Fruit fly (Drosophila melanogaster): ENCODE data around the gene CG14984.

Gene CG14984

dm6 chr3L:3928943-3929785 lies 23.2 kb downstream of the CG14984 start:
- no peak for TF ChIP-seq CG17801 (GFP tag; optimal IDR thresholded peaks at IDR 0.05; ENCODE audit: partially characterized antibody)

DNA sequence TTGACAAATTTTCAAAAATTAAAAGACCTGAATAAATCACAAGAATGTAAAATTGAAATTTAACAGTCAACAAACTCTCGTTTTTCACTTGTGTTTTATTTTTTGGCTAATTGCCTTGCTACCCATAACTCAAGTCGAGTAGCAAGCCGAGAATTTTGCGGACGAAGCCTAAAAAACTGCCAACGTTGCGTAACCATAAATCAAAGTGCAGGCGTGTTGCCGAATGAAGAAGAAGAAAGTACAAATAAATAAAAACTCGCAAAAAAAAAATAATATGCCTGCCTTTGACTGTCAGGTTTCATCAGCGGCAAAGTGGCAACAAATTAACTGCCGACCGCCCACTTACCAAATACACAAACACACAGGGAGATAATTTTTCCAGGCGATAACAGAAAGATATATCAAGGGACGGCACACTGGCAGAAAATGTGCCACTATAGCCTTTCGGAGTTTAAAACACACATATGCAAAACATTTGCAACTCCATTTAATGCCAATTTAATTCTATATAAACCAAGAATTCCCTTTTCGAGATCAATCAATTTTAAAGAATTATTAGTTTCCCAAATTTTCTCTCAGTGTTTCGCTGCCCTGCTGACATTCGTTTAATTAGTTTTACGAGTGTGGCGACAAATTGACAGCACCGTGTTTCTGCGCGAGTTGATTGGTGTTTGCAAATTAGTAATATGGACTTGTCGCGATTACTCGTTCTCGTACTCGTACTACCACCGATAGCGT lies 24.0 kb downstream of the CG14984 start:
- TF ChIP-seq CG17801 (GFP tag; optimal IDR thresholded peaks at IDR 0.05; ENCODE audit: partially characterized antibody): peak; percentile 79

- no peak for TF ChIP-seq CG17801 (GFP tag; optimal IDR thresholded peaks at IDR 0.05; ENCODE audit: partially characterized antibody)
These were observed 24.9 kb downstream of the CG14984 start for dm6 chr3L:3927462-3927861.

DNA sequence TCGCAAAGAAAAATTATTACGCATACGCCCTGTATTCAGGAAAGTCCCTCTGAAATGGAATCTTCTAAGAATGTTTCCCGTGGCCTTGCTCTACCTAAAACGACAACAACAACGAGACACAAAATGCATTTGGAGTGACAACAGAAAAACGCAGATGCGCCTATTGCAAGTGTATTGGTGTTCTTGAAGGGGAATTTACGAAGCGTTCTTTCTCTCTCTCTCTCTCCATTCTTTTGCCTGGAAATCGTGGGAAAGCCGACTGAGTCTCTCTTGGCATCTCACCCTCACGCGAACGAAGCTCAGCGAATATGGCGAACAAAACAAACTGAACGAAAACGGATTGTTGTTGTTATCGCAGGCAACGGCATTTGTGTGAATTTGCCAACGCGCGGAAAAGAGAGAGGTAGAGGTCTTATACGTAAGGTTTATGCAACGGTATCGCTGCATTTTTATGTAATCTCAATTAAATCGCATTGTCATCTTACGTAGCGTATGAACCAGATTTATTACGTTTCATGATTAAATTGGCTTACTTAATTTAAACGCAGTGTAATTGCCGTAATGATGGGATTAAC lies 26.1 kb downstream of the CG14984 start:
- TF ChIP-seq CG17801 (GFP tag; optimal IDR thresholded peaks at IDR 0.05; ENCODE audit: partially characterized antibody): no peak

DNA sequence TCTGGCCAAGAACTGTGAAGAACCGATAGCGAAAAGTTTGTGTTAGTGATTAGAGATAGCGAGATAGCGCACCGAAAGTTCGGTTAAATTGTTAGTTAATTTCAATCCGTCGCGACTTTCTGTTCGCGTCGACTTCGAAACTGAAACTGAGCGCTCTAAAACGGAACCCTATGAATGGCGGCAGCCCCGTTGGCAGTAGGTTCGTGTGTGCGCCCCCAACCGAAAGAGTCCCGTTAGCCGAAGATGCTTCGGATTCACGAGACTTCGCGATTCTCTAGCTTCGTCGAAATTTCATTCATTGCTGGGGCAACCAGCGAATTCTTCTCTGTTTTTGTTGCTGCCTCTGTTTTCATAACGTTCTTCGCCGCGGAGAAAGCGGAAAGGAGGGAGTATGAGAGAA lies 26.9 kb downstream of the CG14984 start:
- no peak for TF ChIP-seq CG17801 (GFP tag; optimal IDR thresholded peaks at IDR 0.05; ENCODE audit: partially characterized antibody)

DNA sequence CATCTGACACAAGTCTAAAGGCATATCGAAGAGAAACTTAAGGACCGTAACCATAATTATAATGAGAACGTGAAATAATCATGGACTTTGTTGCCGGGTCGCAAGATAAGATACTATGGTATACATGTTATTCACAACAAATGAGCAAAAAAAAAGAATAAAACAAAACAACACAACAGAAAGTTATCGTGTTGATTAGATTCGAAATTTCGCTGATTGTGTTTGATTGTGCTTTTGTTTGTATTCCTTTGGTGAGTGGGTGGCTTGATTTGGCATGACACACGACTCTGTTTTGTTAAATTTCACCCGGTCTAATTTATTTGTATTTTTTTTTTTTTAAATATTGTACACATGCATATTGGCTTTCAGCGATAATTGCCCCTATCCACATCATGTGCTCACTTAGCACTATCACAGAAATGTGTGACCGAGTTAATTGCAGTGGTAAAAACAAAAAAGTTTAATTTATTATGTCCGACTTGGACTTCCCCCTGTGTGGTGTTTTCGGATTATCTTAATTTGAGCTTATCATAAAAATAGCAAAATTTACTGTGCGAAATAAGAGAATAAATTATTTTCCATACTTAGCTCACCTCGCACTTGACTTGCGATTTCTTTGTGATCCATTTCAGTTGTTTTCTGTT lies 28.6 kb downstream of the CG14984 start:
- no peak for TF ChIP-seq CG17801 (GFP tag; optimal IDR thresholded peaks at IDR 0.05; ENCODE audit: partially characterized antibody)

dm6 chr3L:3912134-3912533 lies 40.2 kb downstream of the CG14984 start:
- no peak for TF ChIP-seq CG17801 (GFP tag; optimal IDR thresholded peaks at IDR 0.05; ENCODE audit: partially characterized antibody)

- no peak for TF ChIP-seq CG17801 (GFP tag; optimal IDR thresholded peaks at IDR 0.05; ENCODE audit: partially characterized antibody)
These were observed 42.5 kb downstream of the CG14984 start, which contains the start of gene mge for dm6 chr3L:3909831-3910230. Gene mge (minus strand): TSS chr3L:3909931.

DNA sequence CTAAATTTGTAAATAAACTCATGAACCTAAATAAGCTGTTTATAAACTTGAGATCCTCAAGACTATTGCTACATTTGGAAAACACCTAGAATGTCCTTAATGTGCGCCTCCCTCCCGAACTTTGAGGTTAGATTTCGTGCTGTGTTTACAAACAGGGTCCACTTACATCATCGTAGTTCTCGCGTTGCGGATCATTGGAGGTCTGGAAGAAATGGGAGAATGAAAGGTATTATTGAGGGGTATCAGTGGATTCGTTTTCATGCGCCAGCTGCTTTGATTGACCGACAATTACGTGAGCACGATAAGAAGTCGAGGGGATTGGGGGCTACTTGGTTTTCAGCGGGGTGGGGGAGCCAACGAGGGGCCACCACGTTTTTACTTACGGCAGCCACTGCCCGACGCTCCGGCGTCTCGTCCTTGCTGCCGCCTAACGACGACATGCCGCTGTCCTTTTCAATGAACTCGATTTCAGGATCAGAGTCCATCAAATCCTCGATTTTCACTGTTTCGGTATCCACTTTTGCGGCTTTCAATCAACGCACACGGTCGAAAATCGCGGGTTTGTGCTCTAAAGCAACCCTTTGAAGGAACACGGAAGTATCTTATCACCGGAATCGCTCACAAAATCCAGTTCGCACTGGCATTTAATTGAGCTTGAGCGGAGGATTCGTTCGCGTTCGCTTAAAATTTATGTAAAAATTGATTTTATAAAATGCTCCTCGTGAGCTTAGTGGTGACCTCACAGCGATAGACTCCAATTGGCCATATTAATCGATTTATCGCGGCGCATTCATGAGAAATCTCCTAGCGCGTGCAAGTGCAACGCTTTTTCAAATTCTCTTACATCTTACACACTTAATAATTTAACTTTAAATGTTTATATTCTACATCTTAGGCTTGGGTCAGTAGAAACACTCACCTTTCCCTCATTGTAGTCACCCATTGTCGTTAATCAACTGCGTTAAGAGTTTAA lies 43.2 kb downstream of the CG14984 start:
- TF ChIP-seq CG17801 (GFP tag; optimal IDR thresholded peaks at IDR 0.05; ENCODE audit: partially characterized antibody): no peak

DNA sequence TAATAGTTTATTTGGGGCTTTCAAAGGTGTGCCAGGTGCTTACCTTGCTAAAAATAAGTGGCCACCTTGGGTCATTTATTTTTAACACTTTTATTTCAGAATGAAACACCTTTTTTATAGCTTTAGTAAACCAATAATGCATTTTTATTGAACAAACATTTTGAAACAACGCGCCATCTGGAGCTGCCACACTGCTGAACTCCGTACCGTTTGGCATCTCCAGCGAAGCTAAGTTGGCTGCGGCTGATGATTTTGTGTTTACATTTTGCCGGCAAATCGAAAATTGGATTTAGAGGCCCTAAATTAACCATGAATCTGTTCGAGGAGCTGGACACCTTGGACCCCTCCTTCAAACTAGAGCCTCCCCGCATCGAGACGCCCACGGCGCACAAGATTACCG lies 47.2 kb downstream of the CG14984 start, which contains the start of gene ida:
Gene ida, plus strand, starts transcription at position 234 of the 400 bp plus-strand sequence.
- peak; percentile 52 for TF ChIP-seq CG17801 (GFP tag; optimal IDR thresholded peaks at IDR 0.05; ENCODE audit: partially characterized antibody)

DNA sequence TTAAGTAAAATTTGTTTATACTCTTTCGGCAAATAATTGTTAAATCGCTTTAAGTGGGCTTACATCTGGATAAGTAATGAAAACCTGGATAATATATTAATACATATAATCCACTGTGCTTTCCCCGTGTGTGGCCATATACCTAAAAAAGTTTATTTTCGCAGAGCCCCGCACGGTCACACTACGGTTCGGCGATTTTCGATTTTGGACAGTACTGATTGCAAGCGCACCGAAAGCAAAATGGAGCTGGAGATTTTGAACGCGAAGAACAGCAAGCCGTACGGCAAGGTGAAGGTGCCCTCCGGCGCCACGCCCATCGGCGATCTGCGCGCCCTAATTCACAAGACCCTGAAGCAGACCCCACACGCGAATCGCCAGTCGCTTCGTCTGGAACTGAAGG lies 49.0 kb downstream of the CG14984 start, which contains the start of gene Sc2:
Gene Sc2, plus strand, starts transcription at position 192 of the 400 bp plus-strand sequence.
- no peak for TF ChIP-seq CG17801 (GFP tag; optimal IDR thresholded peaks at IDR 0.05; ENCODE audit: partially characterized antibody)

DNA sequence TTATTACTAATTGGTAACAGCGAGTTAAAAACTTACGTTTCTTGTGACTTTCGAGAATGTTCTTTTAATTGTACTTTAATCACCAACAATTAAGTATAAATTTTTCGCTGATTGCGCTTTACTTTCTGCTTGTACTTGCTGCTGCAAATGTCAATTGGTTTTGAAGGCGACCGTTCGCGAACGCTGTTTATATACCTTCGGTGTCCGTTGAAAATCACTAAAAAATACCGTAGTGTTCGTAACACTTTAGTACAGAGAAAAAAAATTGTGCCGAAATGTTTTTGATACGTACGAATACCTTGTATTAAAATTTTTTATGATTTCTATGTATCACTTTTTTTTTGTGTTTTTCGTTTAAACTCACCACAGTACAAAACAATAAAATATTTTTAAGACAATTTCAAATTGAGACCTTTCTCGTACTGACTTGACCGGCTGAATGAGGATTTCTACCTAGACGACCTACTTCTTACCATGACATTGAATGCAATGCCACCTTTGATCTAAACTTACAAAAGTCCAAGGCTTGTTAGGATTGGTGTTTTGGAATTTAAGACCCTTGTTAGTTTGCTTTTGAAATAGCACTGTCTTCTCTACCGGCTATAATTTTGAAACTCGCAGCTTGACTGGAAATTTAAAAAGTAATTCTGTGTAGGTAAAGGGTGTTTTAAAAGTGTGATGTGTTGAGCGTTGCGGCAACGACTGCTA lies 49.7 kb downstream of the CG14984 start, which contains the start of gene Ubi-p63E:
Gene Ubi-p63E, minus strand, starts transcription at position 694 of the 708 bp plus-strand sequence.
- TF ChIP-seq CG17801 (GFP tag; optimal IDR thresholded peaks at IDR 0.05; ENCODE audit: partially characterized antibody): peak; percentile 44

dm6 chr3L:3901865-3902490 lies 50.4 kb downstream of the CG14984 start:
- TF ChIP-seq CG17801 (GFP tag; optimal IDR thresholded peaks at IDR 0.05; ENCODE audit: partially characterized antibody): peak; percentile 56
